Fruit fly (Drosophila melanogaster) whole organism, embryonic: ENCODE data around the gene CG1161.
A peak's percentile ranks its signal among the peaks of the same experiment; 100 is the strongest.

ENCODE experiments used
- Antp ChIP-seq: fragments of 200-800 bp; sonication (Bioruptor generic); optimal IDR thresholded peaks from 3 replicates; lab custom pipeline; 2016; ENCODE audit warnings: missing biosample characterization, missing genetic modification characterization
- Awh ChIP-seq: fragments of 200-800 bp; sonication (Bioruptor generic); IDR thresholded peaks from 2 replicates; pipeline ENCODE4, ENCODE4 v1.3.6; 2022; ENCODE audit warnings: missing biosample characterization, missing genetic modification characterization
- B-H1 ChIP-seq: fragments of 200-800 bp; sonication (Bioruptor generic); IDR thresholded peaks from 3 replicates; pipeline ENCODE4 v1.3.6; 2022; ENCODE audit warnings: missing biosample characterization, missing genetic modification characterization
- CG10654 ChIP-seq: fragments of 200-800 bp; sonication (Bioruptor generic); optimal IDR thresholded peaks from 2 replicates; lab custom pipeline; 2016; ENCODE audit warnings: missing biosample characterization, missing genetic modification characterization
- CG14050 ChIP-seq: fragments of 200-800 bp; sonication (Bioruptor generic); IDR thresholded peaks from 3 replicates; pipeline ENCODE4 v1.3.6; 2022; ENCODE audit warnings: missing biosample characterization, missing genetic modification characterization
- CG1603 ChIP-seq: fragments of 200-800 bp; sonication (Bioruptor generic); optimal IDR thresholded peaks from 2 replicates; lab custom pipeline; 2019; ENCODE audit warnings: missing biosample characterization, mild to moderate bottlenecking, missing genetic modification characterization, moderate library complexity
- CG17829 ChIP-seq: fragments of 200-800 bp; optimal IDR thresholded peaks from 2 replicates; lab custom pipeline; 2019; ENCODE audit warnings: missing biosample characterization, mild to moderate bottlenecking, missing genetic modification characterization, moderate library complexity
- CG31365 ChIP-seq: fragments of 200-800 bp; sonication (Bioruptor generic); optimal IDR thresholded peaks from 2 replicates; lab custom pipeline; 2018; ENCODE audit warnings: missing biosample characterization, mild to moderate bottlenecking, missing genetic modification characterization
- CG42726 ChIP-seq: fragments of 200-800 bp; sonication (Bioruptor generic); IDR thresholded peaks from 2 replicates; pipeline ENCODE4 v1.3.6; 2022; ENCODE audit warnings: missing biosample characterization, missing genetic modification characterization; ENCODE audit not compliant: partially characterized antibody
- CG4730 ChIP-seq: fragments of 200-800 bp; sonication (Bioruptor generic); IDR thresholded peaks from 2 replicates; pipeline ENCODE4 v1.3.6; 2022; ENCODE audit warnings: missing biosample characterization, missing genetic modification characterization
- CG5180 ChIP-seq: fragments of 200-800 bp; sonication (Bioruptor generic); optimal IDR thresholded peaks from 3 replicates; lab custom pipeline; 2017; ENCODE audit warnings: missing biosample characterization, missing genetic modification characterization, mild to moderate bottlenecking, moderate library complexity, missing genetic modification reagents
- CG6791 ChIP-seq: fragments of 200-800 bp; sonication (Bioruptor generic); IDR thresholded peaks from 3 replicates; pipeline ENCODE4 v1.3.6; 2022; ENCODE audit warnings: missing biosample characterization, missing genetic modification characterization; ENCODE audit not compliant: partially characterized antibody
- CG7271 ChIP-seq: fragments of 200-800 bp; sonication (Bioruptor generic); optimal IDR thresholded peaks from 2 replicates; lab custom pipeline; 2018; ENCODE audit warnings: missing biosample characterization, mild to moderate bottlenecking, missing genetic modification characterization, moderate library complexity
- CG7357 ChIP-seq: fragments of 200-800 bp; sonication (Bioruptor generic); IDR thresholded peaks from 3 replicates; pipeline ENCODE4 v1.3.6; 2022; ENCODE audit warnings: missing biosample characterization, missing genetic modification characterization
- CG8765 ChIP-seq: fragments of 200-800 bp; sonication (Bioruptor generic); IDR thresholded peaks from 2 replicates; pipeline ENCODE4 v1.3.6; 2022; ENCODE audit warnings: missing biosample characterization, missing genetic modification characterization
- CG9817 ChIP-seq: fragments of 200-800 bp; sonication (Bioruptor generic); optimal IDR thresholded peaks from 2 replicates; lab custom pipeline; 2018; ENCODE audit warnings: missing biosample characterization, mild to moderate bottlenecking, missing genetic modification characterization, moderate library complexity
- Deaf1 ChIP-seq: fragments of 200-800 bp; optimal IDR thresholded peaks from 3 replicates; lab custom pipeline; 2019; ENCODE audit warnings: missing biosample characterization, mild to moderate bottlenecking, missing genetic modification characterization, moderate library complexity
- Dek ChIP-seq: fragments of 200-800 bp; sonication (Bioruptor generic); optimal IDR thresholded peaks from 3 replicates; lab custom pipeline; 2019; ENCODE audit warnings: missing biosample characterization, mild to moderate bottlenecking, missing genetic modification characterization, moderate library complexity
- Dip3 ChIP-seq: fragments of 200-800 bp; sonication (Bioruptor generic); optimal IDR thresholded peaks from 3 replicates; lab custom pipeline; 2016; ENCODE audit warnings: missing biosample characterization, missing genetic modification characterization
- Dll ChIP-seq: fragments of 200-800 bp; sonication (Bioruptor generic); IDR thresholded peaks from 4 replicates; pipeline ENCODE4 v1.3.6; 2022; ENCODE audit warnings: missing biosample characterization, missing genetic modification characterization; ENCODE audit not compliant: partially characterized antibody
- Doc3 ChIP-seq: fragments of 200-800 bp; sonication (Bioruptor generic); IDR thresholded peaks from 3 replicates; pipeline ENCODE4 v1.3.6; 2022; ENCODE audit warnings: missing biosample characterization, missing genetic modification characterization; ENCODE audit not compliant: partially characterized antibody
- H2.0 ChIP-seq: fragments of 200-800 bp; sonication (Bioruptor generic); IDR thresholded peaks from 2 replicates; pipeline ENCODE4 v1.3.6; 2022; ENCODE audit warnings: missing biosample characterization, missing genetic modification characterization
- HLHmδ ChIP-seq: fragments of 200-800 bp; sonication (Bioruptor generic); optimal IDR thresholded peaks from 2 replicates; lab custom pipeline; 2018; ENCODE audit warnings: missing biosample characterization, mild to moderate bottlenecking, missing genetic modification characterization, moderate library complexity
- Hey ChIP-seq: fragments of 200-800 bp; sonication (Bioruptor generic); optimal IDR thresholded peaks from 3 replicates; lab custom pipeline; 2018; ENCODE audit warnings: missing biosample characterization, mild to moderate bottlenecking, missing genetic modification characterization
- MBD-R2 ChIP-seq: fragments of 200-800 bp; sonication (Bioruptor generic); IDR thresholded peaks from 2 replicates; pipeline ENCODE4 v1.3.6; 2022; ENCODE audit warnings: missing biosample characterization, missing genetic modification characterization
- NC2β ChIP-seq: fragments of 200-800 bp; sonication (Bioruptor generic); optimal IDR thresholded peaks from 2 replicates; lab custom pipeline; 2016; ENCODE audit warnings: missing biosample characterization, missing genetic modification characterization
- Sox102F ChIP-seq: fragments of 200-800 bp; sonication (Bioruptor generic); optimal IDR thresholded peaks from 2 replicates; lab custom pipeline; 2018; ENCODE audit warnings: missing biosample characterization, mild to moderate bottlenecking, missing genetic modification characterization, moderate library complexity
- Sry-δ ChIP-seq: fragments of 200-800 bp; sonication (Bioruptor generic); optimal IDR thresholded peaks from 2 replicates; lab custom pipeline; 2016; ENCODE audit warnings: missing biosample characterization, missing genetic modification characterization
- croc ChIP-seq: fragments of 200-800 bp; sonication (Bioruptor generic); conservative IDR thresholded peaks from 3 replicates; pipeline ENCODE4 v1.3.6; 2022; ENCODE audit warnings: missing biosample characterization, missing genetic modification characterization
- dmrt11E ChIP-seq: fragments of 200-800 bp; sonication (Bioruptor generic); optimal IDR thresholded peaks from 3 replicates; lab custom pipeline; 2018; ENCODE audit warnings: missing biosample characterization, mild to moderate bottlenecking, missing genetic modification characterization, moderate library complexity
- esg ChIP-seq: fragments of 200-800 bp; sonication (Bioruptor generic); conservative IDR thresholded peaks from 2 replicates; pipeline ENCODE4 v1.3.6; 2022; ENCODE audit warnings: missing biosample characterization, missing genetic modification characterization
- fd102C ChIP-seq: fragments of 200-800 bp; sonication (Bioruptor generic); optimal IDR thresholded peaks from 2 replicates; lab custom pipeline; 2018; ENCODE audit warnings: missing biosample characterization, mild to moderate bottlenecking, missing genetic modification characterization, moderate library complexity
- gfzf ChIP-seq: fragments of 200-800 bp; sonication (Bioruptor generic); optimal IDR thresholded peaks from 2 replicates; lab custom pipeline; 2016; ENCODE audit warnings: missing biosample characterization, mild to moderate bottlenecking, missing genetic modification characterization, moderate library complexity
- grn ChIP-seq: fragments of 200-800 bp; sonication (Bioruptor generic); optimal IDR thresholded peaks from 3 replicates; lab custom pipeline; 2017; ENCODE audit warnings: missing biosample characterization, missing genetic modification characterization
- her ChIP-seq: fragments of 200-800 bp; sonication (Bioruptor generic); optimal IDR thresholded peaks from 2 replicates; lab custom pipeline; 2016; ENCODE audit warnings: missing biosample characterization, missing genetic modification characterization
- mirr ChIP-seq: fragments of 200-800 bp; sonication (Bioruptor generic); optimal IDR thresholded peaks from 3 replicates; lab custom pipeline; 2018; ENCODE audit warnings: missing biosample characterization, mild to moderate bottlenecking, missing genetic modification characterization
- otp ChIP-seq: fragments of 200-800 bp; sonication (Bioruptor generic); IDR thresholded peaks from 3 replicates; pipeline ENCODE4, ENCODE4 v1.3.6; 2022; ENCODE audit warnings: missing biosample characterization, missing genetic modification characterization
- pb ChIP-seq: fragments of 200-800 bp; sonication (Bioruptor generic); optimal IDR thresholded peaks from 3 replicates; lab custom pipeline; 2016; ENCODE audit warnings: missing biosample characterization, missing genetic modification characterization
- pum ChIP-seq: fragments of 200-800 bp; sonication (Bioruptor generic); optimal IDR thresholded peaks from 2 replicates; lab custom pipeline; 2016; ENCODE audit warnings: missing biosample characterization, missing genetic modification characterization
- pzg ChIP-seq: fragments of 200-800 bp; sonication (Bioruptor generic); optimal IDR thresholded peaks from 3 replicates; lab custom pipeline; 2018; ENCODE audit warnings: missing biosample characterization, mild to moderate bottlenecking, missing genetic modification characterization, moderate library complexity
- rib ChIP-seq: fragments of 200-800 bp; sonication (Bioruptor generic); IDR thresholded peaks from 2 replicates; pipeline ENCODE4 v1.3.6; 2022; ENCODE audit warnings: missing biosample characterization, missing genetic modification characterization
- sens ChIP-seq: fragments of 200-800 bp; sonication (Bioruptor generic); peaks from one replicate; lab custom pipeline; 2016; ENCODE audit warnings: missing biosample characterization, missing genetic modification characterization
- slou ChIP-seq: fragments of 200-800 bp; sonication (Bioruptor generic); optimal IDR thresholded peaks from 3 replicates; lab custom pipeline; 2016; ENCODE audit warnings: missing biosample characterization, missing genetic modification characterization
- ssp ChIP-seq: fragments of 200-800 bp; sonication (Bioruptor generic); IDR thresholded peaks from 2 replicates; pipeline ENCODE4 v1.3.6; 2022; ENCODE audit warnings: missing biosample characterization, missing genetic modification characterization
- tin ChIP-seq: fragments of 200-800 bp; sonication (Bioruptor generic); optimal IDR thresholded peaks from 3 replicates; lab custom pipeline; 2016; ENCODE audit warnings: missing biosample characterization, missing genetic modification characterization
- tll ChIP-seq, 2 experiments: fragments of 200-800 bp in 1 of 2; fragments of >200 bp in 1 of 2; sonication (Bioruptor generic) in 1 of 2; optimal IDR thresholded peaks; 2 replicates each; lab custom pipeline; 2017 to 2019; ENCODE audit warnings: missing biosample characterization in 2 of 2, missing genetic modification characterization in 2 of 2, mild to moderate bottlenecking in 1 of 2, moderate library complexity in 1 of 2
- tup ChIP-seq: fragments of 200-800 bp; sonication (Bioruptor generic); optimal IDR thresholded peaks from 2 replicates; lab custom pipeline; 2016; ENCODE audit warnings: missing biosample characterization, mild to moderate bottlenecking, missing genetic modification characterization, moderate library complexity
- tx ChIP-seq: fragments of 200-800 bp; sonication (Bioruptor generic); optimal IDR thresholded peaks from 2 replicates; lab custom pipeline; 2016; ENCODE audit warnings: missing biosample characterization, missing genetic modification characterization
- unpg ChIP-seq: fragments of 200-800 bp; sonication (Bioruptor generic); optimal IDR thresholded peaks from 3 replicates; lab custom pipeline; 2018; ENCODE audit warnings: missing biosample characterization, mild to moderate bottlenecking, missing genetic modification characterization, moderate library complexity
- zf30C ChIP-seq: fragments of 200-800 bp; sonication (Bioruptor generic); optimal IDR thresholded peaks from 3 replicates; lab custom pipeline; 2018; ENCODE audit warnings: missing biosample characterization, mild to moderate bottlenecking, missing genetic modification characterization

The CG1161 gene

DNA sequence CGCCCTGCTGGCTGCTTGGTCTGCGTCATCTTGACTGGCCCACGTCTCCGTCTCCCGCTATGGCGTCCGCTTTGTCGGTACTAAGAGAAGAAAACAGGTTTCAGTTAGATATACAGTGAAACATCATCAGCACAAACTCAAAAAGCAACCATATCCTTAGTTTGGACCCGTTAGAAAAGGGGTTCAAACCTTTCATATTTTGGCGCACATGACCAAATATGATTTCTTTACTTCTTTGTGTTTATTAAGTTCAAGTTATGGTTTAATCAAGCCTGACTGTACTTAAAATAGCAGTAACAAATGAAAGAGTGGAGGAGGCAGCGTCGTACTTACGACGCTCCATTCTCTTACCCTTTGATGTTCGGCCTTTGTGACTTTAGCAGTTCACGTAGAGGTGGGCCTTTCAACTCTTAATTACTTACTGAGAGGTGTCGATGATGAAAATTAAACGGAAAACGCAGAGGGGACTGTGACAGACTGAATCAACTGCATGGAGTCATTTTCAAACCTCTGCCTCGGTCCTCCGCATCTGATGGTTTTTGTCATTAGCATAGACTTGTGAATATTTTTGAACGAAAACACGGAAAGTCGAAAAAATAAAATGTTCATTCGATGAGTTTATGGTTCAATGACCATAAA, 6.9 kb downstream of the CG1161 start (continued):
- TF ChIP-seq CG8765 (GFP tag; lab: Robert Waterston, UW) (peak; percentile 64; the same call in 1 of the 2 replicates), CG4730 (peak; percentile 75), Sry-δ (GFP tag; lab: Kevin White, UChicago) (peak; percentile 42), tx (GFP tag; lab: Kevin White, UChicago) (peak; percentile 81), tup (GFP tag; lab: Kevin White, UChicago) (peak; percentile 66), Hey (no peak), Dll (GFP tag; lab: Robert Waterston, UW) (no peak), CG10654 (GFP tag; lab: Kevin White, UChicago) (peak; percentile 62), CG5180 (GFP tag; lab: Kevin White, UChicago) (no peak), her (GFP tag; lab: Kevin White, UChicago) (peak; percentile 89), B-H1 (GFP tag; lab: Robert Waterston, UW) (peak; percentile 83; the same call in 2 of the 3 replicates), pb (peak; percentile 77), CG7271 (tag; lab: Kevin White, UChicago) (peak; percentile 26), Dip3 (peak; percentile 85), gfzf (no peak), rib (GFP tag; lab: Robert Waterston, UW) (no peak), grn (no peak), croc (peak; percentile 52), tin (GFP tag; lab: Kevin White, UChicago) (peak; percentile 83), HLHmδ (no peak), Deaf1 (no peak), MBD-R2 (GFP tag; lab: Robert Waterston, UW) (peak; percentile 56; the same call in 1 of the 2 replicates), Awh (GFP tag; lab: Robert Waterston, UW) (peak; percentile 70), unpg (GFP tag; lab: Kevin White, UChicago) (peak; percentile 85), dmrt11E (tag; lab: Kevin White, UChicago) (peak; percentile 55), tll (GFP tag; optimal IDR thresholded peaks at IDR 0.05; lab: Kevin White, UChicago) (no peak), mirr (no peak), Dek (tag; lab: Kevin White, UChicago) (peak; percentile 79), CG14050 (GFP tag; lab: Robert Waterston, UW) (peak; percentile 79), ssp (GFP tag; lab: Robert Waterston, UW) (peak; percentile 65), CG31365 (tag; lab: Kevin White, UChicago) (peak; percentile 61), NC2β (peak; percentile 58), CG17829 (tag; lab: Kevin White, UChicago) (peak; percentile 71), CG7357 (peak; percentile 70; the same call in 2 of the 3 replicates), CG1603 (tag; lab: Kevin White, UChicago) (peak; percentile 86), pzg (GFP tag; lab: Kevin White, UChicago) (no peak), CG6791 (GFP tag; lab: Robert Waterston, UW) (no peak), fd102C (GFP tag; lab: Kevin White, UChicago) (no peak), esg (GFP tag; lab: Robert Waterston, UW) (peak; percentile 83), otp (peak; percentile 84), CG42726 (GFP tag; lab: Robert Waterston, UW) (no peak), CG9817 (tag; lab: Kevin White, UChicago) (peak; percentile 70), Sox102F (GFP tag; lab: Kevin White, UChicago) (peak; percentile 88), sens (peak; percentile 95), zf30C (GFP tag; lab: Kevin White, UChicago) (no peak), Doc3 (GFP tag; lab: Robert Waterston, UW) (no peak), Antp (peak; percentile 91), slou (GFP tag; lab: Kevin White, UChicago) (no peak), H2.0 (GFP tag; lab: Robert Waterston, UW) (peak; percentile 83), pum (GFP tag; lab: Kevin White, UChicago) (peak; percentile 76)
